Fruit fly (Drosophila melanogaster) Kc167 (cell line): ENCODE measurements around the gene CG3847.

Experiments
- Myc ChIP-seq: fragments of >200 bp; optimal IDR thresholded peaks from 2 replicates; lab custom pipeline; 2017; ENCODE audit warnings: missing external identifiers
- Sin3A ChIP-seq: fragments of >200 bp; optimal IDR thresholded peaks from 2 replicates; lab custom pipeline; 2018; ENCODE audit warnings: missing external identifiers
- h ChIP-seq: fragments of >200 bp; optimal IDR thresholded peaks from 3 replicates; lab custom pipeline; 2018; ENCODE audit warnings: missing external identifiers
- insv ChIP-seq: fragments of >200 bp; optimal IDR thresholded peaks from 3 replicates; lab custom pipeline; 2018; ENCODE audit warnings: missing external identifiers
- psq ChIP-seq: fragments of >200 bp; optimal IDR thresholded peaks from 2 replicates; lab custom pipeline; 2017; ENCODE audit warnings: missing external identifiers
- ttk ChIP-seq: sonication (Bioruptor generic); optimal IDR thresholded peaks from 2 replicates; lab custom pipeline; 2017; ENCODE audit warnings: missing external identifiers

The CG3847 gene

DNA sequence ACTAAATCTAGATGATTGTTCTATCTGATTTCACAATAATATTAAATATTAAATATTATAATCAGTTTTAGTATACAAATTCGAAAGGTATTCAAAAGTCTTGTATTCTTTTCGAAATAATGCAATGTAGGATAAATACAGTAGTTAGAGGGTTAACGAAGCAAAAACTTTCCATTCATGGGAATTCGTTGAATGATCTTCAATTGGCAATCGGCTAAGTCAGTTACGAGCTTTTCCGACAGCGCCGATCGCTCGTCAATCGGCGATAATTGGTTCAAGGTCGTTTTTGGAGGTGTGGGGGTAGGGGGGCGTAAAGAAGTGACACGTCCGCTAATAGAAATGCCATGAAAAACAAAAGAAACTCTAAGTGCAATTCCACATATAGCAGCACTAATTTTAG lies 750 bp upstream of the CG3847 start:
- TF ChIP-seq Myc (lab: Kevin White, UChicago) = no peak

DNA sequence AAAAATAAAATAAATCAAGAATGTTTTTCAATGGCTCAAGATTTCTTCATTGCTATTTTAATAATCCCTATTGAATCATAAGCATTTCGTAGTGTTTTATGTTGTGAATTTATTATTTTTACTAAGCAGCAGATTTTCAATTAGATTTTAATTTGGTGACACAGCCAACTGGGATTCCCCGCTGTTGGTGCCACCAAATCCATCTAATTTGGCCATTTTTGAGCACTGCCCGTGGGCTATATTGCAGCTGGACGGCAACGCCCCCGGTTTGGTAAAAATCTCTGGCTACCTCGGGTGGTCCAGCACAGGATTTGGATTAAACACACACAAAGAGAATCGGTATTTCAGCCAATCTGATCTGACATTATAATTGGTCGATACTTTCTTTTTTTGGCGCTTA lies 2.3 kb downstream of the CG3847 start:
- TF ChIP-seq ttk (lab: Kevin White, UChicago) (no peak), psq (lab: Kevin White, UChicago) (no peak), Myc (lab: Kevin White, UChicago) (no peak), insv (lab: Kevin White, UChicago) (no peak)

DNA sequence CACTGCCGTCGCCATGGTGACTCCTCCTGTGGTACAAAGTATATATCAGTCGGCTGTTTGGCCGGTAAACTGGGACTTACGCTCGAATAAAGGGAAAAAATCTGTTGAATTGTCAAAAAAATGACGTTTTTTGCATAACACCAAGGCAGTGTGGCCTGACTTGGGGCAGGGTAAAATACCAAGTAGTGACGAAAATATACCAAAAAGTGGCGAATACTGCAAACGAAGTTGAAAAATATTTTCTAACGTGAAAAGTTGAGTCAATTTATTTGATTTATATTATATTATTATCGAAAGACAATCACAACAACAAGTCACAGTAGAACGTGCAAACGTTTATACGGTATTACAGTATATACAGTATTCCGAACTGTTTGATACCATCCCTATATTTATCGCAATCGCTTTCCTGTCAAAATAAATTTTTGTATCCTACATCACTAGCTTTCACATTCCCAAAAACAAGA lies 3.3 kb downstream of the CG3847 start, which contains the start of the genes ND-B16.6 and kdn:
TSS of gene ND-B16.6 (minus strand) at position 189 of the 467 bp plus-strand sequence.
TSS of gene kdn (plus strand) at position 417 of the 467 bp plus-strand sequence.
- TF ChIP-seq insv (lab: Kevin White, UChicago) (no peak), Sin3A (no peak), Myc (lab: Kevin White, UChicago) (no peak), psq (lab: Kevin White, UChicago) (no peak), h (no peak), ttk (lab: Kevin White, UChicago) (no peak)

DNA sequence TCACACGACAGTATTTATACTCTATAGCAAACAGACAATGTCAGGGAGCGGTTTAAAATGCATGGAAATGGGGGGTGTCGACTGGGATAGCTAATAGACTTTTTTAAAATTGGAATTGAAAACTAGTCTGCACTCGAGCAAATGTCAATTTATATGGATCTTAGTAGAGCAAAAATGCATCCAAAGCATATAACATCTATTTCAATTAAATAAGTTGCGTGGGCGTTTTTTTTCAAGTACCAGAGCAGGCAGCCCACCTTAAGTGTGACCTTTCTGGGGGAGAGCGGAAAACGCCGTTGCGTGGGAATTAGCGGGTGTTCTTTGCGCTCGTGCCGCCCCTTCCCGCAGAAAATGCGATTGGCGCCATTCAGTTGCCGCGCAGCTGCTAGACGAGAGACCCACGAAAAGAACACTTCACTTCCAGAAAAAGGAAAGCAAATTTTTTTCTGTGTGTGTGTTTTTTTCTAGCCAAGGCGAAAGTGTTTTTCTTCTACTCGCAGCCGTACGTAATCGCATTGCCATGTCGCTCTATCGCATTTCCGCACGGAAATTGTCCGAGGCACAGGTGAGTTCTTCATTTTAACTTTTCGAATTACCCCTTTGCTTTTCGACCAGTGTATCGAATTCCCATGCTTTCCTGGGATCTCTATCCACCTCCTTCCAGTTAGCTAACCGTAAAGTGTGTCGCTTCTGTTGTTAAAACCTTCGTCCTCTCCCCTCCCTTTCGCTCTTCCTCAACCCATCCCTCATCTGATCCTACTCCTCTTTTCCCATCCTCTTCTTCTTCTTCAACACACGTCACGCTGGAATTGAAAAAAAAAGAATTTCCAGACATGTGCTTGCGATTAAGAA lies 5.2 kb downstream of the CG3847 start:
- TF ChIP-seq insv (lab: Kevin White, UChicago) (no peak), ttk (lab: Kevin White, UChicago) (no peak), Myc (lab: Kevin White, UChicago) (no peak), psq (lab: Kevin White, UChicago) (no peak), h (no peak), Sin3A (no peak)

DNA sequence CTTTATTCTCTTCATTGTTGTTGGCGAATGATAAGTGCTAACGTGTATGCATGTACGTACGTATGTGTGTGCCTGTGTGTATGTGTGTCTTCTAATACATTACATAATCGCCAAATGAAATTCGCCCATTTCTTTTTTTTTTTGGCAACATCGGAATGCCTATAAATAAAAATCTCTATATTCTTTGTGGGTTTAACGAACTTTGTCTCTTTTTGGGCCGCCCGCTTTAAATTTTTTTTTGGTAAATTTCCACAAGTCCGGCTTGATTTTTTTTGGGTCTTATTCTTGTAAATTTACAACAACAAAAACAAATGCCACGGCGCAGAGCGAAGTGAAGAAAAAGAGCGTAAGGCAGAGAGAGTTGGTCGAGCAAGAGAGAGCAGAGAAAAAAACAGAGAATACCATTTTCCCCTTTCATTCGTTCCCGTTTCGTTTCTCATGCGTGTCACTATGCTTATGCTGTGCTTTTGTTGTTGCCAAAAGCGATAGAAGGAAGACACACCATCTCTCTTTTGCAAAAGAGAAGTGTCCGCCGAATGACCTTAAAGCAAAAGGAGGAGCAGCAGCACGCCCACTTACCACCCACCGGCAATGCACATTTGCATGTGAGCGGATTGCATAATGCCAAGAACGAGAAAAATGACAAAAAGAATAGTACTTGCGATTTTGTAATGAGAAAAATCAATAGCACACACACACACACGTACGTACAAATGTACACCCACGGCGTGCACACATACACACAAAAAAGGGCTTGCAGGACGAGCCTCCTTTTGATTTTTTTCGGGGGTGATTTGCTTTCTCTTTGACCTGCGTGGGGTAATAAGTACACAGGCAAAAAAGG lies 6.1 kb downstream of the CG3847 start:
- no peak for TF ChIP-seq Sin3A
- TF ChIP-seq Myc (lab: Kevin White, UChicago) = no peak
- TF ChIP-seq insv (lab: Kevin White, UChicago) = no peak

DNA sequence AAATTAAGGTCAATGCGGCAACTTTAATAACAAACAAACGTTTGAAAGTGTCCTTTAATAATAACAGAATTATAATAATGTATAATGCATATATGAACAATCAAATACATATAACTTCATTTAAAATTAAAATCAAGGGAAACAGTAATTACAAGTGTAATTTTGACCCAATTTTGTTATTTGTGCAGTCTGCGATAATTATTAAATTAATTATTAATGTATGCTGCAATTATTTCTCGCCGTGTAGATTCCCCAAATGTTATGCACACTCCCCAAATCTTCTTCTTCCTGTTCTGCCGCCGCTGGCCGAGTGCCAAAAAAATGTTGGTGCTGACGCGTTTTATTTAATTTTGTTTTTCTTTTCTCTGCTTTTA lies 6.7 kb downstream of the CG3847 start:
- TF ChIP-seq insv (lab: Kevin White, UChicago) = no peak
- no peak for TF ChIP-seq Sin3A
- TF ChIP-seq Myc (lab: Kevin White, UChicago) = no peak
- no peak for TF ChIP-seq psq (lab: Kevin White, UChicago)
- no peak for TF ChIP-seq ttk (lab: Kevin White, UChicago)
- no peak for TF ChIP-seq h

DNA sequence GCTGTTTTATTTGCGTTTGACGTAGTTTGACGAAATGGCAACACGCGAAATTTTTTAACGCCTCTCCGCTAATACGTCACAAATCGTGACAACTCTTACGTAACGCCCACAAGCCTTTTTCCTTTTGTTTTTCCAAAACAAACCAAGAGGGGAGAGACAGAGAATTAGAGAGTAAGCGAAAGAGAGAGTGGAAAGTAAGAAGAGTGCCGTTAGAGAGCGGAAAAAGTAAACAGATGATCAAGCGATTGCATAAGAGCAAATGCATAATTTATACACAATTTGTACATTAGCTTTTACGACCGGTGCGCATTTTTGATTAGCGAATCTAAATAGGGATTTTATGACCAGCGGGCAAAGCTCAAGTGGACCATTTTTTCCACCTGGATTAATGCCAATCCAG lies 7.3 kb downstream of the CG3847 start:
- TF ChIP-seq ttk (lab: Kevin White, UChicago) (no peak), h (no peak), Sin3A (no peak), psq (lab: Kevin White, UChicago) (no peak), insv (lab: Kevin White, UChicago) (no peak), Myc (lab: Kevin White, UChicago) (no peak)

DNA sequence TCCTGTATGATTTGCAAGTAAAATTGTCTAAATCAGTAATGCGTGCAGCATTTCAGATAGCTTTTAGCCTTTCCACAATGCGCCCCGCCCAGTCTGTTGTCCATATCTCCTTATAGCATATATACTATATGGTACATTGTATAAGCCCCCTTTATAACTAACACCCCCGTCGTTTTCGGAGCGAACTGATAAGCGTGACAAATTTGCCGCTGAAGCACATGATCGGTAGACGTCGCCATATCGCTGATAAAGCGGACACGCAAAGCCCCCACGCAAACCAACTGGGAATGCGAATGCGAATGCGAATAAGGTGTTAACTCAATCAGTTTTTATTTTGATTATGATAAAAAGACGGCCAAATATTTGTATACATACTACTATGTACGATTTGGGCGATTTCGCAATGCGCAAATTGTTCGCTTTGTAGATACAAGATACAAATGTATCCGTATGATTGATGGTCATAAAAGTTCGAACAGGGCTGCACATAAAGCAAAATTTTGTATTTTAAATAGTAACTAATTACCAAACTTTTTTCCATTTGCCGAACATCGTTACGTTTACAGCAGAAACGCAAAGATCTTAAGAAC lies 8.3 kb downstream of the CG3847 start:
- TF ChIP-seq insv (lab: Kevin White, UChicago) (no peak), Sin3A (no peak), Myc (lab: Kevin White, UChicago) (no peak)

DNA sequence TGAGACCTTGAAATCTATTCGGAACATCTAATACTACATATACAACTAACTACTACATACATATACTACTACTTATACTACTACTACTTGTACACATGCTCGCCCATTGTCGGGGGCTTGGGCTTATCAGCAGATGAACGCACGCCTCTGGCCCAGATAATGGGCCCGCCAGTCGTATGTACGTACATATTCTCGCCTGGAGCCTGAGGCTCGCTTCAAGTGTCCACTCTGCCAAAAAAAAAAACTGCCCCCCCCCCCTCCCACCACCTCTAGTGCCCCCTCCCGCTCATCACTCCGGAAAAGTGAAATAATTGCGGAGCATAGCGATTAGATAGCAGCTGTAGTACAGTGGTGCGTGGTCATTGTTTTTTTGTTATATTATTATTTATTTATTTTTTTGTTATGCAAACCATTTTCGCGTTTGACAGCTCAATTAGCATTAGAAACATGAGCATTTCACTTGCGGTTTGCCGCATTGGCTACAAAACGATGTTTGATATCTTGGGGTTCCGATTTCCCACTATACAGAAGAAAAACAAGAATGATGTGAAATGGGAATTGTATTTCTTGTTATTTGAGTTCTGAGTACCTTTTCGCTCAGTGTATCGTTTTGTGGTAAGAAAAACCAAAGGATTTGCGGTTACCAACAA lies 10.0 kb downstream of the CG3847 start:
- no peak for TF ChIP-seq insv (lab: Kevin White, UChicago)
- no peak for TF ChIP-seq h
- no peak for TF ChIP-seq psq (lab: Kevin White, UChicago)
- no peak for TF ChIP-seq Sin3A
- no peak for TF ChIP-seq Myc (lab: Kevin White, UChicago)
- TF ChIP-seq ttk (lab: Kevin White, UChicago) = no peak

DNA sequence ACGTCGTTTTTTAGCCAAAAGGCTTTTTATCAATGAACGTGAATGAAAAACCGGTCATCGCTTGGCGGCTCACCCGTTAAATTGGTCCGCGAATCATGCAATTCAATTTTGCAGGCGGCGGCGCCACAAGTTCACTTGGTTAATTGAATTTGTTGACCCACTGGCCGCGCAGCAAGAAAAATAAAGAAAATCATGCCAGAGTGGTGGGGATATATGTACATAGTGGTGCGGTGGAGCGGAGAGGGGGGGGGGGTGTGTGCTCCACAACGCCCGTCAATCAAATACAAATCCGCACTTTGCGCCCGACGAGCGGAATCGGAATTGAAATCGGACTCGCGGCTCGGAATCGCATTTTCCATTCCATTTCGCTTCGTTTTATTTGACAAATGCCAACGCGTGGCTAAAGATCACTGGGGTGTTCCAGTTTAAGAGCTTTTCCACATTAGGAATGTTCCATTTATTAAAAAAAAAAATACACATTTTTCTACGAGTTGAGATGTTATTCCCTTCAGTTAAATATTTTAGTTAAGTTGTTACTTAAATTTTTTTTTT lies 10.6 kb downstream of the CG3847 start:
- TF ChIP-seq ttk (lab: Kevin White, UChicago) = no peak
- TF ChIP-seq Myc (lab: Kevin White, UChicago) = no peak
- TF ChIP-seq insv (lab: Kevin White, UChicago) = no peak

DNA sequence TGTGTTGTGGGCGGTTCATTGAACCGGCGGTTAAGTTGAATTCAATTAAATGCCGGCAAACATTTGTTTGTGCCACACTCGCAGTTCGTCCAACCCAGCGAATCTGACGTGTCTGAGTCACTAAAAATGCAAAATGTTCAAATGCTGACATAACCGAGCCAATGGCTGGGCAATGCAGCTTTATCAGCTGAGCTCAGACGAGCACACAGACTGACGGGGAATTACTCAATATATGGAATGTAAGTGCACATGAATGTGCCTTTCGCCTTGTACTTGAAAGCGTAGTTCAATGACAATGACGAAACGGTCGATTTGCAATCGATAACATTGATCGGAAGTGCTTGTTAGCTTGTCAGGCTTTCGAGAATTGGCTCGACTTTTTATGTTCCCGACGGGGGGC lies 11.3 kb downstream of the CG3847 start:
- no peak for TF ChIP-seq insv (lab: Kevin White, UChicago)
- no peak for TF ChIP-seq Sin3A
- TF ChIP-seq ttk (lab: Kevin White, UChicago) = no peak
- TF ChIP-seq psq (lab: Kevin White, UChicago) = no peak
- TF ChIP-seq h = no peak
- TF ChIP-seq Myc (lab: Kevin White, UChicago) = no peak
